Worm (Caenorhabditis elegans) whole organism, midembryonic: ENCODE results near the gene srbc-61.

ENCODE experiments used
- flt-1 ChIP-seq: fragments of 200-800 bp; sonication (Bioruptor generic); IDR thresholded peaks from 2 replicates; pipeline ENCODE4 v1.3.6; 2022; ENCODE audit warnings: missing genetic modification characterization, missing compliant biosample characterization
- klf-2 ChIP-seq: fragments of 200-800 bp; sonication (Bioruptor generic); conservative IDR thresholded peaks from 2 replicates; pipeline ENCODE4 v1.3.6; 2022; ENCODE audit warnings: missing genetic modification reagents, missing genetic modification characterization, missing compliant biosample characterization
- med-1 ChIP-seq: sonication (generic microtip); optimal IDR thresholded peaks from 2 replicates; lab custom pipeline; 2017; ENCODE audit warnings: missing genetic modification characterization, mild to moderate bottlenecking, missing compliant biosample characterization, antibody characterized with exemption, missing genetic modification reagents; ENCODE audit not compliant: insufficient read depth
- ref-1 ChIP-seq: fragments of 200-800 bp; sonication (Bioruptor generic); conservative IDR thresholded peaks from 2 replicates; pipeline ENCODE4 v1.3.6; 2022; ENCODE audit warnings: missing genetic modification reagents, missing genetic modification characterization, missing compliant biosample characterization

- TF ChIP-seq klf-2 (GFP tag; lab: Robert Waterston, UW) (no peak), ref-1 (no peak), flt-1 (GFP tag; lab: Robert Waterston, UW) (no peak), med-1 (GFP tag; lab: Kevin White, UChicago) (no peak)
These were observed 45.7 kb upstream of the srbc-61 start, which contains the start of gene srbc-27 for ce11 chrV:17430903-17431302.
